Fruit fly (Drosophila melanogaster) whole organism, embryonic: Measurements from ENCODE around the gene CG10477.

Source experiments
- CG15011 ChIP-seq: fragments of 200-800 bp; sonication (Bioruptor generic); optimal IDR thresholded peaks from 3 replicates; lab custom pipeline; 2018; ENCODE audit warnings: missing biosample characterization, mild to moderate bottlenecking, missing genetic modification characterization
- CG16779 ChIP-seq: fragments of 200-800 bp; sonication (Bioruptor generic); IDR thresholded peaks from 2 replicates; pipeline ENCODE4 v1.3.6; 2022; ENCODE audit warnings: missing biosample characterization, missing genetic modification characterization
- CG34376 ChIP-seq: fragments of 200-800 bp; sonication (Bioruptor generic); optimal IDR thresholded peaks from 2 replicates; lab custom pipeline; 2018; ENCODE audit warnings: missing biosample characterization, mild to moderate bottlenecking, missing genetic modification characterization
- abd-A ChIP-seq: fragments of 200-800 bp; sonication (Bioruptor generic); optimal IDR thresholded peaks from 3 replicates; lab custom pipeline; 2019; ENCODE audit warnings: missing biosample characterization, mild to moderate bottlenecking, missing genetic modification characterization, moderate library complexity
- lola ChIP-seq, 3 experiments: fragments of >200 bp in 2 of 3; fragments of 200-800 bp in 1 of 3; sonication (Bioruptor generic) in 1 of 3; optimal IDR thresholded peaks; 2 replicates each; lab custom pipeline; 2017 to 2019; ENCODE audit warnings: missing biosample characterization in 3 of 3, missing genetic modification characterization in 3 of 3, mild to moderate bottlenecking in 1 of 3, moderate library complexity in 1 of 3
- pfk ChIP-seq: fragments of 200-800 bp; sonication (Bioruptor generic); optimal IDR thresholded peaks from 2 replicates; lab custom pipeline; 2018; ENCODE audit warnings: missing biosample characterization, mild to moderate bottlenecking, missing genetic modification characterization, moderate library complexity
- tgo ChIP-seq: fragments of 200-800 bp; sonication (Bioruptor generic); IDR thresholded peaks from 3 replicates; pipeline ENCODE4 v1.3.6; 2022; ENCODE audit warnings: missing biosample characterization, missing genetic modification characterization
- unc-4 ChIP-seq: fragments of 200-800 bp; sonication (Bioruptor generic); IDR thresholded peaks from 2 replicates; pipeline ENCODE4 v1.3.6; 2022; ENCODE audit warnings: missing biosample characterization, missing genetic modification characterization; ENCODE audit not compliant: partially characterized antibody

- no peak for TF ChIP-seq unc-4 (GFP tag; lab: Robert Waterston, UW)
- no peak for TF ChIP-seq tgo (GFP tag; lab: Robert Waterston, UW)
- no peak for TF ChIP-seq abd-A (tag; lab: Kevin White, UChicago)
- TF ChIP-seq CG16779: no peak
- TF ChIP-seq pfk (GFP tag; lab: Kevin White, UChicago): no peak
- TF ChIP-seq CG34376 (GFP tag; lab: Kevin White, UChicago): no peak
- TF ChIP-seq lola (GFP tag; optimal IDR thresholded peaks at IDR 0.05; lab: Kevin White, UChicago): peak in 1 of 3 experiments; percentile 42
- TF ChIP-seq CG15011: no peak
Observed at dm6 chr3L:5983593-5984225, 50.7 kb downstream of the CG10477 start.
